Worm (Caenorhabditis elegans) whole organism, L4 larva: ENCODE results near the gene fsn-1.
A peak's percentile ranks its signal among the peaks of the same experiment; 100 is the strongest.

Experiments used
- F26F4.8 ChIP-seq: fragments of 200-800 bp; sonication (Bioruptor generic); conservative IDR thresholded peaks from 2 replicates; pipeline ENCODE4 v1.3.6; 2022; ENCODE audit warnings: missing genetic modification characterization, missing compliant biosample characterization
- F37D6.2 ChIP-seq: sonication (generic microtip); optimal IDR thresholded peaks from 2 replicates; lab custom pipeline; 2016; ENCODE audit warnings: mild to moderate bottlenecking, missing genetic modification characterization, missing compliant biosample characterization
- F49E8.2 ChIP-seq: sonication (generic microtip); optimal IDR thresholded peaks from 2 replicates; lab custom pipeline; 2016; ENCODE audit warnings: missing compliant biosample characterization, mild to moderate bottlenecking, missing genetic modification characterization, borderline replicate concordance
- T20F7.1 ChIP-seq: fragments of 200-800 bp; sonication (Bioruptor generic); optimal IDR thresholded peaks from 2 replicates; lab custom pipeline; 2018; ENCODE audit warnings: mild to moderate bottlenecking, missing genetic modification characterization, missing compliant biosample characterization
- Y105C5A.15 ChIP-seq: fragments of 200-800 bp; sonication (Bioruptor generic); IDR thresholded peaks from 2 replicates; pipeline ENCODE4 v1.3.6; 2022; ENCODE audit warnings: missing genetic modification characterization, missing compliant biosample characterization
- Y75B8A.6 ChIP-seq: fragments of 200-800 bp; sonication (Bioruptor generic); IDR thresholded peaks from 2 replicates; pipeline ENCODE4 v1.3.6; 2022; ENCODE audit warnings: missing genetic modification reagents, missing genetic modification characterization, missing compliant biosample characterization
- ZK337.2 ChIP-seq: fragments of 200-800 bp; sonication (Bioruptor generic); IDR thresholded peaks from 2 replicates; pipeline ENCODE4 v1.3.6; 2022; ENCODE audit warnings: missing genetic modification reagents, missing genetic modification characterization, missing compliant biosample characterization
- ama-1 ChIP-seq: fragments of 150-350 bp; optimal IDR thresholded peaks from 2 replicates; lab custom pipeline; 2014; ENCODE audit warnings: inconsistent platforms, mixed read lengths
- ceh-28 ChIP-seq: fragments of 150-350 bp; optimal IDR thresholded peaks from 2 replicates; lab custom pipeline; 2014; ENCODE audit warnings: missing biosample characterization, missing genetic modification reagents, missing genetic modification characterization
- cey-2 ChIP-seq: sonication (generic microtip); optimal IDR thresholded peaks from 3 replicates; lab custom pipeline; 2017; ENCODE audit warnings: missing genetic modification characterization, mild to moderate bottlenecking, missing compliant biosample characterization, antibody characterized with exemption, borderline replicate concordance; ENCODE audit not compliant: insufficient read depth
- daf-16 ChIP-seq, 3 experiments: sonication (generic microtip); optimal IDR thresholded peaks; 2 replicates each; lab custom pipeline; 2016 to 2017; ENCODE audit warnings: missing genetic modification characterization in 3 of 3, missing genetic modification reagents in 3 of 3, mild to moderate bottlenecking in 2 of 3, missing compliant biosample characterization in 2 of 3, missing biosample characterization in 1 of 3, moderate library complexity in 1 of 3
- dmd-8 ChIP-seq: fragments of 200-800 bp; sonication (Bioruptor generic); IDR thresholded peaks from 2 replicates; pipeline ENCODE4 v1.3.6; 2022; ENCODE audit warnings: missing genetic modification characterization, missing compliant biosample characterization
- dmd-9 ChIP-seq: fragments of 200-800 bp; sonication (Bioruptor generic); IDR thresholded peaks from 2 replicates; pipeline ENCODE4 v1.3.6; 2022; ENCODE audit warnings: missing genetic modification reagents, missing genetic modification characterization, missing compliant biosample characterization
- dve-1 ChIP-seq: sonication (generic microtip); optimal IDR thresholded peaks from 2 replicates; lab custom pipeline; 2017; ENCODE audit warnings: antibody characterized with exemption, mild to moderate bottlenecking, missing genetic modification characterization, missing compliant biosample characterization; ENCODE audit not compliant: insufficient read depth
- fos-1 ChIP-seq: fragments of 150-350 bp; optimal IDR thresholded peaks from 2 replicates; lab custom pipeline; 2014; ENCODE audit warnings: missing biosample characterization, missing genetic modification characterization
- gei-8 ChIP-seq: fragments of 200-800 bp; sonication (Bioruptor generic); optimal IDR thresholded peaks from 2 replicates; lab custom pipeline; 2018; ENCODE audit warnings: mild to moderate bottlenecking, missing genetic modification characterization, missing compliant biosample characterization
- hlh-30 ChIP-seq: sonication (generic microtip); optimal IDR thresholded peaks from 2 replicates; lab custom pipeline; 2017; ENCODE audit warnings: antibody characterized with exemption, mild to moderate bottlenecking, missing genetic modification characterization, missing compliant biosample characterization; ENCODE audit not compliant: insufficient read depth
- jun-1 ChIP-seq: fragments of 150-350 bp; optimal IDR thresholded peaks from 2 replicates; lab custom pipeline; 2014; ENCODE audit warnings: missing biosample characterization, missing genetic modification reagents, missing genetic modification characterization
- lim-7 ChIP-seq: fragments of 200-800 bp; sonication (Bioruptor generic); IDR thresholded peaks from 2 replicates; pipeline ENCODE4 v1.3.6; 2022; ENCODE audit warnings: missing genetic modification characterization, missing compliant biosample characterization
- lin-1 ChIP-seq: fragments of 200-800 bp; sonication (Bioruptor generic); IDR thresholded peaks from 2 replicates; pipeline ENCODE4 v1.3.6; 2022; ENCODE audit warnings: missing genetic modification reagents, missing genetic modification characterization, missing compliant biosample characterization
- lsy-2 ChIP-seq, 2 experiments: fragments of 150-350 bp in 1 of 2; sonication (generic microtip) in 1 of 2; optimal IDR thresholded peaks; 2 replicates each; lab custom pipeline; 2014 to 2017; ENCODE audit warnings: missing biosample characterization in 2 of 2, missing genetic modification characterization in 2 of 2
- madf-5 ChIP-seq, 2 experiments: fragments of 200-800 bp; sonication (Bioruptor generic); IDR thresholded peaks; 2 replicates each; pipeline ENCODE4 v1.3.6; 2022; ENCODE audit warnings: missing compliant biosample characterization in 2 of 2, missing genetic modification characterization in 2 of 2
- madf-9 ChIP-seq: fragments of 200-800 bp; sonication (Bioruptor generic); conservative IDR thresholded peaks from 2 replicates; pipeline ENCODE4 v1.3.6; 2022; ENCODE audit warnings: missing genetic modification reagents, missing genetic modification characterization, missing compliant biosample characterization
- mxl-2 ChIP-seq: fragments of 200-800 bp; sonication (Bioruptor generic); conservative IDR thresholded peaks from 2 replicates; pipeline ENCODE4 v1.3.6; 2022; ENCODE audit warnings: missing genetic modification reagents, missing genetic modification characterization, missing compliant biosample characterization
- nhr-111 ChIP-seq: fragments of 200-800 bp; sonication (Bioruptor generic); optimal IDR thresholded peaks from 2 replicates; lab custom pipeline; 2018; ENCODE audit warnings: mild to moderate bottlenecking, missing genetic modification characterization, missing compliant biosample characterization
- pha-4 ChIP-seq, 2 experiments: fragments of 150-350 bp in 1 of 2; fragments of 200-800 bp in 1 of 2; sonication (Bioruptor generic) in 1 of 2; IDR thresholded peaks in 1 of 2; optimal IDR thresholded peaks in 1 of 2; 2 replicates each; pipeline versions ENCODE4 v1.3.6 to Lab custom; 2014 to 2022; ENCODE audit warnings: missing genetic modification characterization in 2 of 2, missing genetic modification reagents in 2 of 2, missing biosample characterization in 1 of 2, missing compliant biosample characterization in 1 of 2
- rbr-2 ChIP-seq: sonication (generic microtip); optimal IDR thresholded peaks from 2 replicates; lab custom pipeline; 2016; ENCODE audit warnings: missing genotype, missing genetic modification characterization, missing compliant biosample characterization
- saeg-2 ChIP-seq: fragments of 200-800 bp; sonication (Bioruptor generic); IDR thresholded peaks from 2 replicates; pipeline ENCODE4 v1.3.6; 2022; ENCODE audit warnings: missing genetic modification reagents, missing genetic modification characterization, missing compliant biosample characterization
- sdz-12 ChIP-seq: fragments of 200-800 bp; sonication (Bioruptor generic); optimal IDR thresholded peaks from 2 replicates; lab custom pipeline; 2018; ENCODE audit warnings: mild to moderate bottlenecking, missing genetic modification characterization, missing compliant biosample characterization
- spr-1 ChIP-seq: sonication (generic microtip); optimal IDR thresholded peaks from 2 replicates; lab custom pipeline; 2016; ENCODE audit warnings: mild to moderate bottlenecking, missing genetic modification characterization, missing compliant biosample characterization
- tra-1 ChIP-seq: fragments of 200-800 bp; sonication (Bioruptor generic); IDR thresholded peaks from 2 replicates; pipeline ENCODE4 v1.3.6; 2022; ENCODE audit warnings: missing genetic modification reagents, missing genetic modification characterization, missing compliant biosample characterization
- unc-39 ChIP-seq: sonication (generic microtip); optimal IDR thresholded peaks from 2 replicates; lab custom pipeline; 2017; ENCODE audit warnings: missing biosample characterization, missing genetic modification characterization
- unc-62 ChIP-seq, 3 experiments: fragments of 150-350 bp in 1 of 3; sonication (generic microtip); optimal IDR thresholded peaks in 2 of 3; peaks in 1 of 3; 1 replicate in 1 of 3; 2 replicates in 2 of 3; lab custom pipeline; 2014 to 2017; ENCODE audit warnings: missing biosample characterization in 3 of 3, missing genetic modification characterization in 3 of 3, missing genetic modification reagents in 3 of 3, missing genotype in 1 of 3
- vab-7 ChIP-seq: fragments of 200-800 bp; sonication (Bioruptor generic); IDR thresholded peaks from 2 replicates; pipeline ENCODE4 v1.3.6; 2022; ENCODE audit warnings: missing genetic modification reagents, missing genetic modification characterization, missing compliant biosample characterization
- zip-2 ChIP-seq: fragments of 150-350 bp; optimal IDR thresholded peaks from 2 replicates; lab custom pipeline; 2014; ENCODE audit warnings: missing biosample characterization, missing genetic modification characterization
- ztf-11 ChIP-seq: fragments of 150-350 bp; optimal IDR thresholded peaks from 2 replicates; lab custom pipeline; 2014; ENCODE audit warnings: missing biosample characterization, missing genetic modification characterization

The fsn-1 gene

DNA sequence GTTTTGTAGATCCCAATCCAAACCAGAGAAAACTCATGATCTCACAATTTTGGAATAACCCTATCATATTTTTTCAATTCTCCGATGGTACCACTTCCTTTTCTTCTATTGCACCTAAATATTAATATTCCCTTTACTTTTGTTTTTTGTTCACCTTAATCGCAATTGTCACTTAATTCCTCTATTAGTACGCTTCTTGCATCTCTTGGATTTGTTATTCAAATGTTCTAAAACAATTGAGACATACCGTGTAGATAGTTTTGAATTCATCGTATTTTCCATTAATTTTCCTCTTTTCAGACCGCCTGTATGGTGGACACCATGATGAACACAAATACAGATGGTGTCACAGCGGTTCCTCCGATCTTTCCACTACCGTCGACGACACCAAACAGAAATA is 14.7 kb downstream of the fsn-1 start, which contains the start of gene flh-2:
TSS of gene flh-2 (plus strand) at position 301 of the 400 bp plus-strand sequence.
- TF ChIP-seq ZK337.2 (GFP tag; lab: Robert Waterston, UW) (no peak), madf-9 (GFP tag; lab: Robert Waterston, UW) (no peak), nhr-111 (GFP tag; lab: Kevin White, UChicago) (no peak), jun-1 (tag; lab: Kevin White, UChicago) (no peak), unc-39 (tag; lab: Kevin White, UChicago) (no peak), lin-1 (GFP tag; lab: Robert Waterston, UW) (no peak), rbr-2 (tag; lab: Kevin White, UChicago) (no peak), F26F4.8 (GFP tag; lab: Robert Waterston, UW) (no peak), Y75B8A.6 (no peak), zip-2 (tag; lab: Kevin White, UChicago) (no peak), mxl-2 (no peak), ztf-11 (tag; lab: Kevin White, UChicago) (no peak), sdz-12 (GFP tag; lab: Kevin White, UChicago) (no peak), saeg-2 (no peak), lim-7 (GFP tag; lab: Robert Waterston, UW) (no peak), cey-2 (tag; lab: Kevin White, UChicago) (no peak), fos-1 (no peak)
- TF ChIP-seq, all 104 proteins: peak for 0

DNA sequence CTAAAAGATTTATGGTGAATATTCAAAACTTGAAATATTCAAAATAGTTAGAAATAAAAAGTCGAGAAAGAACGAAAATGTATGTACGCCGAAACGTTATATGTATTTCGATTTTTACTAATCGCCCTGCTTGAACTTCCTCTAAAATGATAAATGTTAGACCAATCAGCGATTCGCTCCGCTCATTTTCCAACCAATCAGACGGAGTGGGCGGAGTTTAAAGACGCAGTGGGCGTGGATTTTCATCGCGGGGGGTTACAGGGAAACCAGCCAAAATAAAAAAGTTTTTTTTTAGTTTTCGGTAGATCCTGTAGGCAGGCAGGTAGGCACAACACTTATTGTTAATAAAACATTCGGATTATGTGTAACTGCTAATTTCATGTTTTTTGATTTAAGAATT is 15.8 kb downstream of the fsn-1 start:
- no peak for TF ChIP-seq lsy-2 (tag; optimal IDR thresholded peaks at IDR 0.05; lab: Kevin White, UChicago)
- TF ChIP-seq dve-1 (tag; lab: Kevin White, UChicago): no peak
- no peak for TF ChIP-seq madf-5 (GFP tag; IDR thresholded peaks at IDR 0.05; lab: Robert Waterston, UW)
- no peak for TF ChIP-seq hlh-30
- no peak for TF ChIP-seq Y105C5A.15 (GFP tag; lab: Robert Waterston, UW)
- TF ChIP-seq daf-16 (GFP tag; optimal IDR thresholded peaks at IDR 0.05; lab: Kevin White, UChicago): no peak
- no peak for TF ChIP-seq daf-16 (tag; optimal IDR thresholded peaks at IDR 0.05; lab: Kevin White, UChicago)
- TF ChIP-seq F49E8.2 (tag; lab: Kevin White, UChicago): no peak
- TF ChIP-seq dmd-9 (GFP tag; lab: Robert Waterston, UW): no peak
- TF ChIP-seq vab-7 (GFP tag; lab: Robert Waterston, UW): no peak
- no peak for TF ChIP-seq spr-1 (tag; lab: Kevin White, UChicago)
- no peak for TF ChIP-seq pha-4 (GFP tag; IDR thresholded peaks at IDR 0.05; lab: Robert Waterston, UW)
- no peak for TF ChIP-seq pha-4 (tag; optimal IDR thresholded peaks at IDR 0.05; lab: Kevin White, UChicago)
- no peak for TF ChIP-seq T20F7.1 (GFP tag; lab: Kevin White, UChicago)
- no peak for TF ChIP-seq gei-8 (GFP tag; lab: Kevin White, UChicago)
- no peak for TF ChIP-seq ceh-28 (tag; lab: Kevin White, UChicago)
- no peak for TF ChIP-seq ama-1 (lab: Kevin White, UChicago)
- TF ChIP-seq F37D6.2 (tag; lab: Kevin White, UChicago): no peak
- TF ChIP-seq tra-1: no peak
- TF ChIP-seq fos-1: no peak
- no peak for TF ChIP-seq dmd-8 (GFP tag; lab: Robert Waterston, UW)
- TF ChIP-seq, all 104 proteins: peak for 0

DNA sequence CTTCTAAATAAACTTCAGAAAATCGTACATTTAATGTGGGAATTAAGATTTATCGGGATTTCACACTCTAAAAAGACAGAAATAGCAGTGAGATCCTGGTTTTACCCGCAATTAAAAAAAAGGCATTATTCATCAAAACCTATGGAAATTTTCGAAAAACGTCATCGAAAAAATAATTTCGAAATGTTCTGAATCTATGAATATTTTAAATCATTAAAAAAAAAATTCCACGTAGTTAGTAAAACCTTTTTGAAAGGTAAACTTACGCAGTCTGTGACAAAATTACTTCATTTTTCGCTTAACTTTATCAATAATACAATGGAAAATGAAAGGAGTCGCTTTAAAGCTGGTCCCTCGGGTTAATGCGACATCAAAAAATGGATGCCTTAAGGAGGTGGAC is 19.4 kb downstream of the fsn-1 start, which contains the start of gene C26E6.1:
TSS of gene C26E6.1 (plus strand) at position 301 of the 400 bp plus-strand sequence.
- TF ChIP-seq unc-62 (GFP tag; optimal IDR thresholded peaks at IDR 0.05 in 1 of 2; lab: Kevin White, UChicago) (peak in 1 of 2 experiments; percentile 25), unc-62 (tag; optimal IDR thresholded peaks at IDR 0.05; lab: Kevin White, UChicago) (no peak), tra-1 (no peak)
- TF ChIP-seq, all 104 proteins: peak for 1
